Fruit fly (Drosophila melanogaster) whole organism, embryonic: ENCODE results near the gene CG34134.

Experiments
- C15 ChIP-seq: fragments of 200-800 bp; sonication (Bioruptor generic); IDR thresholded peaks from 3 replicates; pipeline ENCODE4 v1.3.6; 2022; ENCODE audit warnings: missing biosample characterization, missing genetic modification characterization
- CG10209 ChIP-seq: fragments of 200-800 bp; sonication (Bioruptor generic); optimal IDR thresholded peaks from 3 replicates; lab custom pipeline; 2017; ENCODE audit warnings: missing biosample characterization, mild to moderate bottlenecking, missing genetic modification characterization, missing genetic modification reagents
- CG10366 ChIP-seq: fragments of 200-800 bp; sonication (Bioruptor generic); IDR thresholded peaks from 2 replicates; pipeline ENCODE4 v1.3.6; 2022; ENCODE audit warnings: missing biosample characterization, missing genetic modification characterization
- CG10565 ChIP-seq: fragments of 200-800 bp; sonication (Bioruptor generic); optimal IDR thresholded peaks from 3 replicates; lab custom pipeline; 2016; ENCODE audit warnings: missing biosample characterization, mild to moderate bottlenecking, missing genetic modification characterization
- CG12299 ChIP-seq: fragments of 200-800 bp; sonication (Bioruptor generic); optimal IDR thresholded peaks from 2 replicates; lab custom pipeline; 2018; ENCODE audit warnings: missing biosample characterization, mild to moderate bottlenecking, missing genetic modification characterization
- CG13624 ChIP-seq: fragments of 200-800 bp; sonication (Bioruptor generic); optimal IDR thresholded peaks from 2 replicates; lab custom pipeline; 2016; ENCODE audit warnings: missing biosample characterization, missing genetic modification characterization
- CG15514 ChIP-seq: fragments of 200-800 bp; sonication (Bioruptor generic); optimal IDR thresholded peaks from 3 replicates; lab custom pipeline; 2017; ENCODE audit warnings: missing biosample characterization, missing genetic modification characterization, mild to moderate bottlenecking, moderate library complexity, missing genetic modification reagents
- CG17802 ChIP-seq: fragments of 200-800 bp; sonication (Bioruptor generic); optimal IDR thresholded peaks from 2 replicates; lab custom pipeline; 2018; ENCODE audit warnings: missing biosample characterization, mild to moderate bottlenecking, missing genetic modification characterization, moderate library complexity
- CG18262 ChIP-seq: fragments of 200-800 bp; optimal IDR thresholded peaks from 3 replicates; lab custom pipeline; 2019; ENCODE audit warnings: missing biosample characterization, mild to moderate bottlenecking, missing genetic modification characterization, moderate library complexity
- CG33213 ChIP-seq: fragments of 200-800 bp; sonication (Bioruptor generic); optimal IDR thresholded peaks from 3 replicates; lab custom pipeline; 2016; ENCODE audit warnings: missing biosample characterization, missing genetic modification characterization
- CG4404 ChIP-seq: fragments of 200-800 bp; sonication (Bioruptor generic); IDR thresholded peaks from 2 replicates; pipeline ENCODE4 v1.3.6; 2022; ENCODE audit warnings: missing biosample characterization, missing genetic modification characterization
- CG7987 ChIP-seq: fragments of 200-800 bp; sonication (Bioruptor generic); optimal IDR thresholded peaks from 2 replicates; lab custom pipeline; 2018; ENCODE audit warnings: missing biosample characterization, mild to moderate bottlenecking, missing genetic modification characterization, moderate library complexity
- CG8281 ChIP-seq: fragments of 200-800 bp; sonication (Bioruptor generic); optimal IDR thresholded peaks from 2 replicates; lab custom pipeline; 2018; ENCODE audit warnings: missing biosample characterization, mild to moderate bottlenecking, missing genetic modification characterization, moderate library complexity
- CG9215 ChIP-seq: fragments of 200-800 bp; sonication (Bioruptor generic); IDR thresholded peaks from 2 replicates; pipeline ENCODE4 v1.3.6; 2022; ENCODE audit warnings: missing biosample characterization, missing genetic modification characterization
- CG9727 ChIP-seq: fragments of 200-800 bp; sonication (Bioruptor generic); optimal IDR thresholded peaks from 3 replicates; lab custom pipeline; 2017; ENCODE audit warnings: missing biosample characterization, mild to moderate bottlenecking, missing genetic modification characterization
- Fer3 ChIP-seq: fragments of 200-800 bp; sonication (Bioruptor generic); optimal IDR thresholded peaks from 2 replicates; lab custom pipeline; 2018; ENCODE audit warnings: missing biosample characterization, mild to moderate bottlenecking, missing genetic modification characterization, moderate library complexity
- GATAe ChIP-seq: fragments of 200-800 bp; sonication (Bioruptor generic); conservative IDR thresholded peaks from 2 replicates; pipeline ENCODE4 v1.3.6; 2022; ENCODE audit warnings: missing biosample characterization, missing genetic modification characterization
- Med ChIP-seq: fragments of 200-800 bp; sonication (Bioruptor generic); peaks from one replicate; lab custom pipeline; 2016; ENCODE audit warnings: missing biosample characterization, missing genetic modification characterization, mild to moderate bottlenecking, inconsistent platforms, moderate library complexity
- Opbp ChIP-seq: fragments of 200-800 bp; sonication (Bioruptor generic); IDR thresholded peaks from 3 replicates; pipeline ENCODE4 v1.3.6; 2022; ENCODE audit warnings: missing biosample characterization, missing genetic modification characterization; ENCODE audit not compliant: partially characterized antibody
- Ravus ChIP-seq: fragments of 200-800 bp; sonication (Bioruptor generic); IDR thresholded peaks from 2 replicates; pipeline ENCODE4 v1.3.6; 2022; ENCODE audit warnings: missing biosample characterization, missing genetic modification characterization
- Six4 ChIP-seq: fragments of 200-800 bp; sonication (Bioruptor generic); optimal IDR thresholded peaks from 2 replicates; lab custom pipeline; 2016; ENCODE audit warnings: missing biosample characterization, missing genetic modification characterization
- ap ChIP-seq: fragments of 200-800 bp; sonication (Bioruptor generic); IDR thresholded peaks from 2 replicates; pipeline ENCODE4 v1.3.6; 2022; ENCODE audit warnings: missing biosample characterization, missing genetic modification characterization
- ara ChIP-seq: fragments of 200-800 bp; sonication (Bioruptor generic); IDR thresholded peaks from 2 replicates; pipeline ENCODE4 v1.3.6; 2022; ENCODE audit warnings: missing biosample characterization, missing genetic modification characterization
- bigmax ChIP-seq: fragments of 200-800 bp; sonication (Bioruptor generic); optimal IDR thresholded peaks from 2 replicates; lab custom pipeline; 2018; ENCODE audit warnings: missing biosample characterization, mild to moderate bottlenecking, missing genetic modification characterization
- crol ChIP-seq: fragments of 200-800 bp; sonication (Bioruptor generic); IDR thresholded peaks from 2 replicates; pipeline ENCODE4 v1.3.6; 2022; ENCODE audit warnings: missing biosample characterization, missing genetic modification characterization
- danr ChIP-seq: fragments of 200-800 bp; sonication (Bioruptor generic); IDR thresholded peaks from 2 replicates; pipeline ENCODE4 v1.3.6; 2022; ENCODE audit warnings: missing biosample characterization, missing genetic modification characterization
- gsb ChIP-seq: fragments of 200-800 bp; sonication (Bioruptor generic); IDR thresholded peaks from 2 replicates; pipeline ENCODE4 v1.3.6; 2022; ENCODE audit warnings: missing biosample characterization, missing genetic modification characterization
- hb ChIP-seq: fragments of 200-800 bp; sonication (Bioruptor generic); IDR thresholded peaks from 3 replicates; pipeline ENCODE4 v1.3.6; 2022; ENCODE audit warnings: missing biosample characterization, missing genetic modification characterization; ENCODE audit not compliant: partially characterized antibody
- hbn ChIP-seq: fragments of 200-800 bp; sonication (Bioruptor generic); IDR thresholded peaks from 2 replicates; pipeline ENCODE4 v1.3.6; 2022; ENCODE audit warnings: missing biosample characterization, missing genetic modification characterization; ENCODE audit not compliant: partially characterized antibody
- ind ChIP-seq: fragments of 200-800 bp; sonication (Bioruptor generic); optimal IDR thresholded peaks from 3 replicates; lab custom pipeline; 2016; ENCODE audit warnings: missing biosample characterization, missing genetic modification characterization
- inv ChIP-seq: fragments of 200-800 bp; sonication (Bioruptor generic); IDR thresholded peaks from 2 replicates; pipeline ENCODE4 v1.3.6; 2022; ENCODE audit warnings: missing biosample characterization, missing genetic modification characterization; ENCODE audit not compliant: partially characterized antibody
- mirr ChIP-seq: fragments of 200-800 bp; sonication (Bioruptor generic); optimal IDR thresholded peaks from 3 replicates; lab custom pipeline; 2018; ENCODE audit warnings: missing biosample characterization, mild to moderate bottlenecking, missing genetic modification characterization
- nau ChIP-seq: fragments of 200-800 bp; sonication (Bioruptor generic); optimal IDR thresholded peaks from 3 replicates; lab custom pipeline; 2017; ENCODE audit warnings: missing biosample characterization, mild to moderate bottlenecking, missing genetic modification characterization, missing genetic modification reagents
- nerfin-2 ChIP-seq: fragments of 200-800 bp; sonication (Bioruptor generic); IDR thresholded peaks from 2 replicates; pipeline ENCODE4 v1.3.6; 2022; ENCODE audit warnings: missing biosample characterization, missing genetic modification characterization; ENCODE audit not compliant: partially characterized antibody
- oc ChIP-seq: fragments of 200-800 bp; sonication (Bioruptor generic); optimal IDR thresholded peaks from 2 replicates; lab custom pipeline; 2018; ENCODE audit warnings: missing biosample characterization, mild to moderate bottlenecking, missing genetic modification characterization, moderate library complexity
- onecut ChIP-seq: fragments of 200-800 bp; sonication (Bioruptor generic); IDR thresholded peaks from 2 replicates; pipeline ENCODE4 v1.3.6; 2022; ENCODE audit warnings: missing biosample characterization, missing genetic modification characterization
- peb ChIP-seq: fragments of 200-800 bp; sonication (Bioruptor generic); IDR thresholded peaks from 2 replicates; pipeline ENCODE4 v1.3.6; 2022; ENCODE audit warnings: missing biosample characterization, missing genetic modification characterization
- psq ChIP-seq: fragments of 200-800 bp; sonication (Bioruptor generic); optimal IDR thresholded peaks from 2 replicates; lab custom pipeline; 2017; ENCODE audit warnings: missing biosample characterization, missing genetic modification characterization
- sc ChIP-seq, 3 experiments: fragments of >200 bp in 2 of 3; fragments of 200-800 bp in 1 of 3; sonication (Bioruptor generic) in 1 of 3; optimal IDR thresholded peaks; 2 replicates in 2 of 3; 3 replicates in 1 of 3; lab custom pipeline; 2017; ENCODE audit warnings: mild to moderate bottlenecking in 1 of 3, missing biosample characterization in 1 of 3, missing genetic modification characterization in 1 of 3, missing genetic modification reagents in 1 of 3
- shn ChIP-seq: fragments of 200-800 bp; sonication (Bioruptor generic); optimal IDR thresholded peaks from 3 replicates; lab custom pipeline; 2016; ENCODE audit warnings: missing biosample characterization, missing genetic modification characterization
- sima ChIP-seq: fragments of 200-800 bp; sonication (Bioruptor generic); optimal IDR thresholded peaks from 2 replicates; lab custom pipeline; 2016; ENCODE audit warnings: missing biosample characterization, missing genetic modification characterization
- sisA ChIP-seq: fragments of 200-800 bp; sonication (Bioruptor generic); IDR thresholded peaks from 2 replicates; pipeline ENCODE4 v1.3.6; 2022; ENCODE audit warnings: missing biosample characterization, missing genetic modification characterization
- ssp ChIP-seq: fragments of 200-800 bp; sonication (Bioruptor generic); IDR thresholded peaks from 2 replicates; pipeline ENCODE4 v1.3.6; 2022; ENCODE audit warnings: missing biosample characterization, missing genetic modification characterization
- tna ChIP-seq: fragments of 200-800 bp; sonication (Bioruptor generic); IDR thresholded peaks from 2 replicates; pipeline ENCODE4 v1.3.6; 2022; ENCODE audit warnings: missing biosample characterization, missing genetic modification characterization; ENCODE audit not compliant: partially characterized antibody
- tup ChIP-seq: fragments of 200-800 bp; sonication (Bioruptor generic); optimal IDR thresholded peaks from 2 replicates; lab custom pipeline; 2016; ENCODE audit warnings: missing biosample characterization, mild to moderate bottlenecking, missing genetic modification characterization, moderate library complexity
- unc-4 ChIP-seq: fragments of 200-800 bp; sonication (Bioruptor generic); IDR thresholded peaks from 2 replicates; pipeline ENCODE4 v1.3.6; 2022; ENCODE audit warnings: missing biosample characterization, missing genetic modification characterization; ENCODE audit not compliant: partially characterized antibody
- wdn ChIP-seq: fragments of 200-800 bp; sonication (Bioruptor generic); IDR thresholded peaks from 2 replicates; pipeline ENCODE4 v1.3.6; 2022; ENCODE audit warnings: missing biosample characterization, missing genetic modification characterization
- zfh1 ChIP-seq: fragments of 200-800 bp; sonication (Bioruptor generic); IDR thresholded peaks from 3 replicates; pipeline ENCODE4 v1.3.6; 2022; ENCODE audit warnings: missing biosample characterization, missing genetic modification characterization

Gene CG34134

DNA sequence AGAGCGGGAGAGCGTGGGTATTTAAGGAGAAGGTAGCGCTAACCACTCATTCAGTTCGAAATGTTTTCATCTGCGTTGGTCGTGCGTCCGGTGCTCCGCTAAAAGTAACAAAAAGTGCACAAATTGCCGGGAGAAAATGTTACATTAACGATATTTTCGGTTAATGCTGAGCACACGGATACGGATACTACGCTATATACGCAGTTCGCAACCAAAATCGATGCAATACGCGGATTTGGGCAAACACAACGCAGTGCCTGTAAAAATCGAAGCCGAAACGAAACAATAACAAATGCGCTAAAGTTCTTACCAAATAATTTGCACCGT is 27.6 kb downstream of the CG34134 start, which contains the start of gene Piezo (continued):
- TF ChIP-seq CG33213 (GFP tag; lab: Kevin White, UChicago) (no peak), CG9727 (GFP tag; lab: Kevin White, UChicago) (peak; percentile 55), inv (GFP tag; lab: Robert Waterston, UW) (peak; percentile 6; the same call in 1 of the 2 replicates), gsb (no peak), onecut (no peak), sc (optimal IDR thresholded peaks at IDR 0.05; lab: Kevin White, UChicago) (no peak), sc (GFP tag; optimal IDR thresholded peaks at IDR 0.05; lab: Kevin White, UChicago) (no peak), hb (GFP tag; lab: Robert Waterston, UW) (0 out of 3 replicates have a peak, but pooled peaks have one; percentile 32), Opbp (GFP tag; lab: Robert Waterston, UW) (peak; percentile 53; the same call in 1 of the 3 replicates), tna (0 out of 2 replicates have a peak, but pooled peaks have one; percentile 7), Fer3 (no peak), ind (GFP tag; lab: Kevin White, UChicago) (no peak), nerfin-2 (GFP tag; lab: Robert Waterston, UW) (no peak), crol (GFP tag; lab: Robert Waterston, UW) (peak; percentile 4; the same call in 1 of the 2 replicates), CG10209 (peak; percentile 15), ssp (no peak), Ravus (no peak), CG10366 (GFP tag; lab: Robert Waterston, UW) (no peak), GATAe (GFP tag; lab: Robert Waterston, UW) (no peak), nau (GFP tag; lab: Kevin White, UChicago) (peak; percentile 51)

DNA sequence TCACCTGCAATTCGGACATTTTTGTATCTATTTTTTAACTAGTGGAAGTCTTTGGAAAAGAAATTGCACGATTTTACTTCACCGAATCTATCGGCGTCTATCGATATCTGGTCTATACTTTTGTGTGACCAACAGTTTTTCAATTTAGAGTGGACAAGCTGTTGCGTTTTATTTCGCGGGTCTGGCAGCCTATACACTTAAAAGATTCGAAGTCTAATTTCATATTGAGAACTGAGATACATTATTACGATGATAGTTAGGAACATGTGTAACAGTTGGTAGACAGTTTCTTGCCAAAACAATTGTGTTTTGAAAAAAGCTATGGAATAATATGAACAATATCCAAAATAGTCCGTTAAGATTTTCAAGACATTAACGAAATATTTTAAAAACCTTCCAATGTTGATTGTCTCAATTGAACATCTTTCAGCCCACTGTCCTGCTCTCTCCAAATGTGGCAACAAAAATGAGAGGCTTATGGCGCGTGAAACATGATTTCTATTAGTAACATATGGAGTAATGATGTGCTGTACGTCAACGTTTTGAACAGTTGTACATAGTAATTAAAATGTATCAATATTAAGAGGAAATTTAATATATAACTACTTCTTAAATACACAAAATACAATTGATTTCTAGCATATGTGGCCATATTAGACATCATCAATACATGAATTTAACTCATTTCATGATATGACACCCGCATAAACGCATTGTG is 28.1 kb downstream of the CG34134 start, which contains the start of gene Acbp1:
Acbp1 (minus strand) TSS at position 146 of the 718 bp plus-strand sequence.
- TF ChIP-seq CG7987 (GFP tag; lab: Kevin White, UChicago) (peak; percentile 93), wdn (peak; percentile 86), Med (peak; percentile 99), CG12299 (tag; lab: Kevin White, UChicago) (peak; percentile 99), C15 (GFP tag; lab: Robert Waterston, UW) (peak; percentile 90), ara (peak; percentile 87; the same call in 1 of the 2 replicates), sima (GFP tag; lab: Kevin White, UChicago) (peak; percentile 58), CG4404 (peak; percentile 80), ap (peak; percentile 78), peb (GFP tag; lab: Robert Waterston, UW) (peak; percentile 58; the same call in 1 of the 2 replicates), hbn (GFP tag; lab: Robert Waterston, UW) (peak; percentile 62), zfh1 (GFP tag; lab: Robert Waterston, UW) (peak; percentile 91), shn (peak; percentile 96), danr (peak; percentile 78), sisA (GFP tag; lab: Robert Waterston, UW) (peak; percentile 90), bigmax (GFP tag; lab: Kevin White, UChicago) (peak; percentile 74), CG13624 (GFP tag; lab: Kevin White, UChicago) (peak; percentile 97), CG18262 (tag; lab: Kevin White, UChicago) (peak; percentile 99), CG15514 (GFP tag; lab: Kevin White, UChicago) (peak; percentile 89), psq (GFP tag; lab: Kevin White, UChicago) (peak; percentile 64), CG17802 (tag; lab: Kevin White, UChicago) (peak; percentile 75), Six4 (peak; percentile 93), mirr (GFP tag; lab: Kevin White, UChicago) (peak; percentile 97), crol (GFP tag; lab: Robert Waterston, UW) (no peak), CG9215 (GFP tag; lab: Robert Waterston, UW) (peak; percentile 89), tup (GFP tag; lab: Kevin White, UChicago) (peak; percentile 79), unc-4 (GFP tag; lab: Robert Waterston, UW) (peak; percentile 89), CG8281 (tag; lab: Kevin White, UChicago) (peak; percentile 88), CG10565 (GFP tag; lab: Kevin White, UChicago) (peak; percentile 81), oc (tag; lab: Kevin White, UChicago) (peak; percentile 95)
